Worm (Caenorhabditis elegans) whole organism, L4/young adult: ENCODE results near the gene T20G5.13.

Experiments used
- dao-5 ChIP-seq: sonication (generic microtip); optimal IDR thresholded peaks from 2 replicates; lab custom pipeline; 2016; ENCODE audit warnings: missing genotype, missing genetic modification characterization, moderate library complexity, missing compliant biosample characterization
- him-1 ChIP-seq: sonication (generic microtip); optimal IDR thresholded peaks from 2 replicates; lab custom pipeline; 2016; ENCODE audit warnings: missing genotype, missing genetic modification reagents, missing genetic modification characterization, missing compliant biosample characterization

- TF ChIP-seq him-1 (tag; lab: Kevin White, UChicago) (no peak), dao-5 (tag; lab: Kevin White, UChicago) (no peak)
Measured at ce11 chrIII:10195911-10196310, 5.2 kb downstream of the T20G5.13 start.
